Fruit fly (Drosophila melanogaster) whole organism, embryonic: ENCODE data around the gene osk.

Source experiments
- Abd-B ChIP-seq: fragments of 200-800 bp; sonication (Bioruptor generic); optimal IDR thresholded peaks from 2 replicates; lab custom pipeline; 2018; ENCODE audit warnings: missing biosample characterization, mild to moderate bottlenecking, missing genetic modification characterization, moderate library complexity
- Ada2b ChIP-seq: fragments of 200-800 bp; sonication (Bioruptor generic); IDR thresholded peaks from 2 replicates; pipeline ENCODE4 v1.3.6; 2022; ENCODE audit warnings: missing biosample characterization, missing genetic modification characterization
- Bdp1 ChIP-seq: fragments of 200-800 bp; sonication (Bioruptor generic); optimal IDR thresholded peaks from 3 replicates; lab custom pipeline; 2016; ENCODE audit warnings: missing biosample characterization, missing genetic modification characterization
- CG11504 ChIP-seq: fragments of 200-800 bp; sonication (Bioruptor generic); optimal IDR thresholded peaks from 3 replicates; lab custom pipeline; 2019; ENCODE audit warnings: missing biosample characterization, mild to moderate bottlenecking, missing genetic modification characterization, moderate library complexity
- CG12391 ChIP-seq: fragments of 200-800 bp; sonication (Bioruptor generic); optimal IDR thresholded peaks from 3 replicates; lab custom pipeline; 2018; ENCODE audit warnings: missing biosample characterization, mild to moderate bottlenecking, missing genetic modification characterization, moderate library complexity
- CG12942 ChIP-seq: fragments of 200-800 bp; sonication (Bioruptor generic); optimal IDR thresholded peaks from 3 replicates; lab custom pipeline; 2016; ENCODE audit warnings: missing biosample characterization, missing genetic modification characterization
- CG15479 ChIP-seq: fragments of 200-800 bp; sonication (Bioruptor generic); optimal IDR thresholded peaks from 3 replicates; lab custom pipeline; 2019; ENCODE audit warnings: missing biosample characterization, mild to moderate bottlenecking, missing genetic modification characterization, moderate library complexity
- CG15601 ChIP-seq: fragments of 200-800 bp; sonication (Bioruptor generic); optimal IDR thresholded peaks from 3 replicates; lab custom pipeline; 2019; ENCODE audit warnings: missing biosample characterization, mild to moderate bottlenecking, missing genetic modification characterization, moderate library complexity
- CG17359 ChIP-seq: fragments of 200-800 bp; sonication (Bioruptor generic); optimal IDR thresholded peaks from 3 replicates; lab custom pipeline; 2018; ENCODE audit warnings: missing biosample characterization, mild to moderate bottlenecking, missing genetic modification characterization, moderate library complexity
- CG17802 ChIP-seq: fragments of 200-800 bp; sonication (Bioruptor generic); optimal IDR thresholded peaks from 2 replicates; lab custom pipeline; 2018; ENCODE audit warnings: missing biosample characterization, mild to moderate bottlenecking, missing genetic modification characterization, moderate library complexity
- CG18262 ChIP-seq: fragments of 200-800 bp; optimal IDR thresholded peaks from 3 replicates; lab custom pipeline; 2019; ENCODE audit warnings: missing biosample characterization, mild to moderate bottlenecking, missing genetic modification characterization, moderate library complexity
- CG2129 ChIP-seq: fragments of 200-800 bp; sonication (Bioruptor generic); IDR thresholded peaks from 2 replicates; pipeline ENCODE4 v1.3.6; 2022; ENCODE audit warnings: missing biosample characterization, missing genetic modification characterization; ENCODE audit not compliant: partially characterized antibody
- CG31388 ChIP-seq: fragments of 200-800 bp; sonication (Bioruptor generic); optimal IDR thresholded peaks from 2 replicates; lab custom pipeline; 2016; ENCODE audit warnings: missing biosample characterization, missing genetic modification characterization
- CG34376 ChIP-seq: fragments of 200-800 bp; sonication (Bioruptor generic); optimal IDR thresholded peaks from 2 replicates; lab custom pipeline; 2018; ENCODE audit warnings: missing biosample characterization, mild to moderate bottlenecking, missing genetic modification characterization
- CG3726 ChIP-seq: fragments of 200-800 bp; sonication (Bioruptor generic); IDR thresholded peaks from 3 replicates; pipeline ENCODE4, ENCODE4 v1.3.6; 2022; ENCODE audit warnings: missing biosample characterization, missing genetic modification characterization
- CG3995 ChIP-seq: fragments of 200-800 bp; sonication (Bioruptor generic); optimal IDR thresholded peaks from 3 replicates; lab custom pipeline; 2016; ENCODE audit warnings: missing biosample characterization, missing genetic modification characterization
- CG4617 ChIP-seq: fragments of 200-800 bp; sonication (Bioruptor generic); optimal IDR thresholded peaks from 3 replicates; lab custom pipeline; 2016; ENCODE audit warnings: missing biosample characterization, missing genetic modification characterization, borderline replicate concordance
- CG4820 ChIP-seq: fragments of 200-800 bp; sonication (Bioruptor generic); optimal IDR thresholded peaks from 3 replicates; lab custom pipeline; 2016; ENCODE audit warnings: missing biosample characterization, missing genetic modification characterization
- CG6813 ChIP-seq: fragments of 200-800 bp; sonication (Bioruptor generic); optimal IDR thresholded peaks from 2 replicates; lab custom pipeline; 2017; ENCODE audit warnings: missing biosample characterization, missing genetic modification characterization, mild to moderate bottlenecking, moderate library complexity, missing genetic modification reagents
- CG8359 ChIP-seq: fragments of 200-800 bp; sonication (Bioruptor generic); optimal IDR thresholded peaks from 2 replicates; lab custom pipeline; 2017; ENCODE audit warnings: missing biosample characterization, mild to moderate bottlenecking, missing genetic modification characterization, borderline replicate concordance
- CG9817 ChIP-seq: fragments of 200-800 bp; sonication (Bioruptor generic); optimal IDR thresholded peaks from 2 replicates; lab custom pipeline; 2018; ENCODE audit warnings: missing biosample characterization, mild to moderate bottlenecking, missing genetic modification characterization, moderate library complexity
- Dref ChIP-seq: fragments of 200-800 bp; sonication (Bioruptor generic); IDR thresholded peaks from 2 replicates; pipeline ENCODE4 v1.3.6; 2022; ENCODE audit warnings: missing biosample characterization, missing genetic modification characterization
- Elba2 ChIP-seq: fragments of 200-800 bp; sonication (Bioruptor generic); optimal IDR thresholded peaks from 3 replicates; lab custom pipeline; 2016; ENCODE audit warnings: missing biosample characterization, missing genetic modification characterization
- HLH3B ChIP-seq: fragments of 200-800 bp; sonication (Bioruptor generic); IDR thresholded peaks from 2 replicates; pipeline ENCODE4 v1.3.6; 2022; ENCODE audit warnings: missing biosample characterization, missing genetic modification characterization
- HLH4C ChIP-seq: fragments of 200-800 bp; sonication (Bioruptor generic); IDR thresholded peaks from 3 replicates; pipeline ENCODE4 v1.3.6; 2022; ENCODE audit warnings: missing biosample characterization, missing genetic modification characterization; ENCODE audit not compliant: partially characterized antibody
- Hr3 ChIP-seq: fragments of 200-800 bp; sonication (Bioruptor generic); optimal IDR thresholded peaks from 3 replicates; lab custom pipeline; 2016; ENCODE audit warnings: missing biosample characterization, missing genetic modification characterization
- Hsf ChIP-seq: fragments of 200-800 bp; sonication (Bioruptor generic); optimal IDR thresholded peaks from 3 replicates; lab custom pipeline; 2016; ENCODE audit warnings: missing biosample characterization, missing genetic modification characterization
- Lpt ChIP-seq: fragments of >200 bp; optimal IDR thresholded peaks from 2 replicates; lab custom pipeline; 2018; ENCODE audit warnings: missing biosample characterization, missing genetic modification characterization
- NC2β ChIP-seq: fragments of 200-800 bp; sonication (Bioruptor generic); optimal IDR thresholded peaks from 2 replicates; lab custom pipeline; 2016; ENCODE audit warnings: missing biosample characterization, missing genetic modification characterization
- Poxn ChIP-seq: fragments of 200-800 bp; sonication (Bioruptor generic); IDR thresholded peaks from 2 replicates; pipeline ENCODE4 v1.3.6; 2022; ENCODE audit warnings: missing biosample characterization, missing genetic modification characterization
- Trl ChIP-seq, 3 experiments: fragments of >200 bp in 2 of 3; fragments of 200-800 bp in 1 of 3; sonication (Bioruptor generic) in 1 of 3; optimal IDR thresholded peaks; 2 replicates in 1 of 3; 3 replicates in 2 of 3; lab custom pipeline; 2016 to 2017; ENCODE audit warnings: missing biosample characterization in 1 of 3, missing genetic modification characterization in 1 of 3
- az2 ChIP-seq: fragments of 200-800 bp; sonication (Bioruptor generic); optimal IDR thresholded peaks from 3 replicates; lab custom pipeline; 2016; ENCODE audit warnings: missing biosample characterization, missing genetic modification characterization
- bab2 ChIP-seq: fragments of 200-800 bp; sonication (Bioruptor generic); optimal IDR thresholded peaks from 2 replicates; lab custom pipeline; 2016; ENCODE audit warnings: missing biosample characterization, missing genetic modification characterization
- cg ChIP-seq: fragments of 200-800 bp; sonication (Bioruptor generic); optimal IDR thresholded peaks from 3 replicates; lab custom pipeline; 2019; ENCODE audit warnings: missing biosample characterization, mild to moderate bottlenecking, missing genetic modification characterization, moderate library complexity
- en ChIP-seq: fragments of 200-800 bp; sonication (Bioruptor generic); optimal IDR thresholded peaks from 2 replicates; lab custom pipeline; 2016; ENCODE audit warnings: missing biosample characterization, missing genetic modification characterization
- fd102C ChIP-seq: fragments of 200-800 bp; sonication (Bioruptor generic); optimal IDR thresholded peaks from 2 replicates; lab custom pipeline; 2018; ENCODE audit warnings: missing biosample characterization, mild to moderate bottlenecking, missing genetic modification characterization, moderate library complexity
- grn ChIP-seq: fragments of 200-800 bp; sonication (Bioruptor generic); optimal IDR thresholded peaks from 3 replicates; lab custom pipeline; 2017; ENCODE audit warnings: missing biosample characterization, missing genetic modification characterization
- insv ChIP-seq, 2 experiments: fragments of 200-800 bp; sonication (Bioruptor generic); optimal IDR thresholded peaks; 3 replicates each; lab custom pipeline; 2016 to 2018; ENCODE audit warnings: missing biosample characterization in 2 of 2, missing genetic modification characterization in 2 of 2
- knrl ChIP-seq: fragments of 200-800 bp; sonication (Bioruptor generic); IDR thresholded peaks from 3 replicates; pipeline ENCODE4 v1.3.6; 2022; ENCODE audit warnings: missing biosample characterization, missing genetic modification characterization; ENCODE audit not compliant: partially characterized antibody
- lola ChIP-seq, 3 experiments: fragments of >200 bp in 2 of 3; fragments of 200-800 bp in 1 of 3; sonication (Bioruptor generic) in 1 of 3; optimal IDR thresholded peaks; 2 replicates each; lab custom pipeline; 2017 to 2019; ENCODE audit warnings: missing biosample characterization in 3 of 3, missing genetic modification characterization in 3 of 3, mild to moderate bottlenecking in 1 of 3, moderate library complexity in 1 of 3
- maf-S ChIP-seq: fragments of 200-800 bp; sonication (Bioruptor generic); optimal IDR thresholded peaks from 2 replicates; lab custom pipeline; 2016; ENCODE audit warnings: missing biosample characterization, missing genetic modification characterization
- otp ChIP-seq: fragments of 200-800 bp; sonication (Bioruptor generic); IDR thresholded peaks from 3 replicates; pipeline ENCODE4, ENCODE4 v1.3.6; 2022; ENCODE audit warnings: missing biosample characterization, missing genetic modification characterization
- pan ChIP-seq, 4 experiments: fragments of >200 bp in 3 of 4; fragments of 200-800 bp in 1 of 4; sonication (Bioruptor generic) in 1 of 4; optimal IDR thresholded peaks in 3 of 4; IDR thresholded peaks in 1 of 4; 2 replicates each; pipeline versions ENCODE4 v1.3.6 to Lab custom; 2017 to 2022; ENCODE audit warnings: missing biosample characterization in 2 of 4, missing genetic modification characterization in 2 of 4, mixed read lengths in 1 of 4
- ranshi ChIP-seq: fragments of 200-800 bp; sonication (Bioruptor generic); IDR thresholded peaks from 2 replicates; pipeline ENCODE4 v1.3.6; 2022; ENCODE audit warnings: missing biosample characterization, missing genetic modification characterization
- rib ChIP-seq: fragments of 200-800 bp; sonication (Bioruptor generic); IDR thresholded peaks from 2 replicates; pipeline ENCODE4 v1.3.6; 2022; ENCODE audit warnings: missing biosample characterization, missing genetic modification characterization
- sima ChIP-seq: fragments of 200-800 bp; sonication (Bioruptor generic); optimal IDR thresholded peaks from 2 replicates; lab custom pipeline; 2016; ENCODE audit warnings: missing biosample characterization, missing genetic modification characterization
- wdn ChIP-seq: fragments of 200-800 bp; sonication (Bioruptor generic); IDR thresholded peaks from 2 replicates; pipeline ENCODE4 v1.3.6; 2022; ENCODE audit warnings: missing biosample characterization, missing genetic modification characterization

osk gene

dm6 chr3R:8938494-8939404, 3.8 kb downstream of the osk start, which contains the start of gene ScsbetaA (continued):
- TF ChIP-seq insv (GFP tag; optimal IDR thresholded peaks at IDR 0.05; lab: Kevin White, UChicago) (no peak), grn (peak; percentile 67), az2 (GFP tag; lab: Kevin White, UChicago) (no peak), Poxn (GFP tag; lab: Robert Waterston, UW) (no peak), knrl (GFP tag; lab: Robert Waterston, UW) (peak; percentile 83), CG15601 (tag; lab: Kevin White, UChicago) (peak; percentile 27), CG8359 (GFP tag; lab: Kevin White, UChicago) (no peak), CG11504 (tag; lab: Kevin White, UChicago) (no peak), CG4617 (GFP tag; lab: Kevin White, UChicago) (no peak), CG34376 (GFP tag; lab: Kevin White, UChicago) (peak; percentile 95), CG3995 (GFP tag; lab: Kevin White, UChicago) (peak; percentile 22), bab2 (GFP tag; lab: Kevin White, UChicago) (no peak), CG17802 (no peak), HLH4C (GFP tag; lab: Robert Waterston, UW) (peak; percentile 75), CG2129 (peak; percentile 17; the same call in 1 of the 2 replicates), rib (GFP tag; lab: Robert Waterston, UW) (peak; percentile 38; the same call in 1 of the 2 replicates), CG15479 (GFP tag; lab: Kevin White, UChicago) (no peak), maf-S (GFP tag; lab: Kevin White, UChicago) (no peak), fd102C (GFP tag; lab: Kevin White, UChicago) (no peak), sima (GFP tag; lab: Kevin White, UChicago) (no peak), CG6813 (no peak), ranshi (no peak), Ada2b (GFP tag; lab: Robert Waterston, UW) (no peak), Trl (optimal IDR thresholded peaks at IDR 0.05; lab: Kevin White, UChicago) (peak in 1 of 2 experiments; percentile 56), Trl (GFP tag; optimal IDR thresholded peaks at IDR 0.05; lab: Kevin White, UChicago) (no peak), Abd-B (peak; percentile 84), CG3726 (no peak), NC2β (GFP tag; lab: Kevin White, UChicago) (no peak), wdn (GFP tag; lab: Robert Waterston, UW) (no peak), otp (no peak), CG17359 (tag; lab: Kevin White, UChicago) (no peak), Lpt (GFP tag; lab: Kevin White, UChicago) (no peak), cg (GFP tag; lab: Kevin White, UChicago) (peak; percentile 81), CG31388 (GFP tag; lab: Kevin White, UChicago) (no peak), Bdp1 (no peak), CG18262 (no peak), en (GFP tag; lab: Kevin White, UChicago) (no peak), lola (GFP tag; optimal IDR thresholded peaks at IDR 0.05; lab: Kevin White, UChicago) (no peak), CG9817 (no peak), Hr3 (GFP tag; lab: Kevin White, UChicago) (no peak), CG12942 (GFP tag; lab: Kevin White, UChicago) (no peak), Hsf (GFP tag; lab: Kevin White, UChicago) (no peak), pan (optimal IDR thresholded peaks at IDR 0.05; lab: Kevin White, UChicago) (no peak), pan (GFP tag; optimal IDR thresholded peaks at IDR 0.05 in 1 of 2, IDR thresholded peaks at IDR 0.05 in 1 of 2) (no peak), CG12391 (tag; lab: Kevin White, UChicago) (no peak), CG4820 (no peak), Elba2 (no peak), HLH3B (GFP tag; lab: Robert Waterston, UW) (no peak), Dref (peak; percentile 96)
